Fruit fly (Drosophila melanogaster): Measurements from ENCODE around the gene CG33648.

CG33648 gene

DNA sequence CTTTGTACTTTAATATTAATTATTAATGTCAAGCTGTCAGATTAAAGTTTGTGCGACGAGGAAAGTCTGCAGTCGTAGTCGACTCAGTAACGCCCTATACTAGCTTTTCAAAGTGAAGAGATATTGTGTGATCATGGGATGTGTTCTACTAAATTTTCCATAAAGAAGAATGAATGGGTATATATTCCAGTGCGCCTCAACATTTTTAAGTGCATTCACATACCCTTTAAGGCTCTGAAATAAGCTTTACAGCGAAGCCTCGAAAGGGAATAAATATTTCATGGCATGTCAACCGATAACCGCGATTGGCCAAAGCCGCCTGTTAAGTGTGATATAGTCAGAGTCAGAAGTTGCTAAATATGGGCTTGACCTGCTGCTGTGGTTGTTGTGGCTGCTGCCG is 25.0 kb upstream of the CG33648 start (continued):
- TF ChIP-seq CG18619 (GFP tag; optimal IDR thresholded peaks at IDR 0.05) (peak; percentile 13), zfh2 (GFP tag; optimal IDR thresholded peaks at IDR 0.05) (peak; percentile 43), pan (optimal IDR thresholded peaks at IDR 0.05) (no peak), pan (GFP tag; optimal IDR thresholded peaks at IDR 0.05 in 1 of 2, IDR thresholded peaks at IDR 0.05 in 1 of 2) (no peak), Taf1 (GFP tag; IDR thresholded peaks at IDR 0.05) (no peak), CG31441 (GFP tag; IDR thresholded peaks at IDR 0.05) (no peak), CG7839 (tag; optimal IDR thresholded peaks at IDR 0.05) (peak; percentile 13), crol (GFP tag; IDR thresholded peaks at IDR 0.05) (no peak), eve (GFP tag; optimal IDR thresholded peaks at IDR 0.05) (peak in 1 of 2 experiments; percentile 63), sna (GFP tag; IDR thresholded peaks at IDR 0.05; ENCODE audit: partially characterized antibody) (no peak), CG3065 (GFP tag; optimal IDR thresholded peaks at IDR 0.05) (no peak), CG6854 (GFP tag; optimal IDR thresholded peaks at IDR 0.05) (no peak), knrl (GFP tag; IDR thresholded peaks at IDR 0.05; ENCODE audit: partially characterized antibody) (no peak), dan (GFP tag; IDR thresholded peaks at IDR 0.05) (no peak), CG43689 (GFP tag; IDR thresholded peaks at IDR 0.05) (no peak), lmd (GFP tag; IDR thresholded peaks at IDR 0.05) (peak; percentile 51), CG11504 (tag; optimal IDR thresholded peaks at IDR 0.05) (peak; percentile 53), CrebB (tag; optimal IDR thresholded peaks at IDR 0.05) (no peak), dysf (GFP tag; IDR thresholded peaks at IDR 0.05) (peak; percentile 48; the same call in 2 of the 3 replicates), pfk (GFP tag; optimal IDR thresholded peaks at IDR 0.05) (no peak), klu (GFP tag; IDR thresholded peaks at IDR 0.05) (0 out of 2 replicates have a peak, but pooled peaks have one; percentile 11), CG18599 (GFP tag; optimal IDR thresholded peaks at IDR 0.05) (no peak), exex (tag; optimal IDR thresholded peaks at IDR 0.05) (no peak), CG9727 (GFP tag; optimal IDR thresholded peaks at IDR 0.05) (no peak), nerfin-2 (GFP tag; IDR thresholded peaks at IDR 0.05; ENCODE audit: partially characterized antibody) (no peak), Sry-δ (GFP tag; optimal IDR thresholded peaks at IDR 0.05) (no peak), hkb (optimal IDR thresholded peaks at IDR 0.05) (no peak), hkb (GFP tag; IDR thresholded peaks at IDR 0.05) (no peak), E2f2 (GFP tag; IDR thresholded peaks at IDR 0.05) (0 out of 2 replicates have a peak, but pooled peaks have one; percentile 13), gsb (GFP tag; IDR thresholded peaks at IDR 0.05) (no peak), gt (GFP tag; IDR thresholded peaks at IDR 0.05) (no peak), scrt (GFP tag; optimal IDR thresholded peaks at IDR 0.05) (no peak), bab2 (GFP tag; optimal IDR thresholded peaks at IDR 0.05) (peak; percentile 13), Neu2 (GFP tag; optimal IDR thresholded peaks at IDR 0.05; ENCODE audit: borderline replicate concordance) (no peak), CG8388 (GFP tag; optimal IDR thresholded peaks at IDR 0.05) (no peak), Pdp1 (GFP tag; optimal IDR thresholded peaks at IDR 0.05) (no peak), jing (GFP tag; optimal IDR thresholded peaks at IDR 0.05) (no peak), NfI (GFP tag; optimal IDR thresholded peaks at IDR 0.05) (no peak), pb (GFP tag; optimal IDR thresholded peaks at IDR 0.05) (no peak), CG9876 (GFP tag; optimal IDR thresholded peaks at IDR 0.05) (no peak), CG4328 (GFP tag; optimal IDR thresholded peaks at IDR 0.05) (no peak), onecut (GFP tag; IDR thresholded peaks at IDR 0.05) (no peak), ap (GFP tag; IDR thresholded peaks at IDR 0.05) (no peak), HLH54F (GFP tag; optimal IDR thresholded peaks at IDR 0.05) (no peak), sim (GFP tag; IDR thresholded peaks at IDR 0.05) (no peak), ssp (GFP tag; IDR thresholded peaks at IDR 0.05) (peak; percentile 25; the same call in 1 of the 2 replicates), chm (GFP tag; IDR thresholded peaks at IDR 0.05) (no peak), salm (tag; optimal IDR thresholded peaks at IDR 0.05) (no peak), tgo (GFP tag; IDR thresholded peaks at IDR 0.05) (peak; percentile 30; the same call in 2 of the 3 replicates), bowl (GFP tag; IDR thresholded peaks at IDR 0.05) (no peak), mld (GFP tag; IDR thresholded peaks at IDR 0.05; ENCODE audit: partially characterized antibody) (no peak), CG12299 (tag; optimal IDR thresholded peaks at IDR 0.05) (no peak)

All from whole organism, embryonic.